Fruit fly (Drosophila melanogaster) whole organism, embryonic: ENCODE data around the gene CG31832.

Source experiments
- BtbVII ChIP-seq: fragments of 200-800 bp; sonication (Bioruptor generic); optimal IDR thresholded peaks from 3 replicates; lab custom pipeline; 2017; ENCODE audit warnings: missing biosample characterization, mild to moderate bottlenecking, missing genetic modification characterization
- CG10274 ChIP-seq: fragments of 200-800 bp; sonication (Bioruptor generic); optimal IDR thresholded peaks from 3 replicates; lab custom pipeline; 2017; ENCODE audit warnings: missing biosample characterization, mild to moderate bottlenecking, missing genetic modification characterization
- CG10366 ChIP-seq: fragments of 200-800 bp; sonication (Bioruptor generic); IDR thresholded peaks from 2 replicates; pipeline ENCODE4 v1.3.6; 2022; ENCODE audit warnings: missing biosample characterization, missing genetic modification characterization
- CG10462 ChIP-seq: fragments of 200-800 bp; sonication (Bioruptor generic); optimal IDR thresholded peaks from 2 replicates; lab custom pipeline; 2016; ENCODE audit warnings: missing biosample characterization, missing genetic modification characterization
- CG10979 ChIP-seq: fragments of 200-800 bp; sonication (Bioruptor generic); optimal IDR thresholded peaks from 2 replicates; lab custom pipeline; 2018; ENCODE audit warnings: missing biosample characterization, mild to moderate bottlenecking, missing genetic modification characterization, moderate library complexity
- CG11085 ChIP-seq: fragments of 200-800 bp; sonication (Bioruptor generic); IDR thresholded peaks from 2 replicates; pipeline ENCODE4 v1.3.6; 2022; ENCODE audit warnings: missing biosample characterization, missing genetic modification characterization
- CG11247 ChIP-seq: fragments of 200-800 bp; sonication (Bioruptor generic); IDR thresholded peaks from 2 replicates; pipeline ENCODE4 v1.3.6; 2022; ENCODE audit warnings: missing biosample characterization, missing genetic modification characterization
- CG12219 ChIP-seq: fragments of 200-800 bp; sonication (Bioruptor generic); optimal IDR thresholded peaks from 3 replicates; lab custom pipeline; 2018; ENCODE audit warnings: missing biosample characterization, mild to moderate bottlenecking, missing genetic modification characterization
- CG12299 ChIP-seq: fragments of 200-800 bp; sonication (Bioruptor generic); optimal IDR thresholded peaks from 2 replicates; lab custom pipeline; 2018; ENCODE audit warnings: missing biosample characterization, mild to moderate bottlenecking, missing genetic modification characterization
- CG12744 ChIP-seq: fragments of 200-800 bp; sonication (Bioruptor generic); optimal IDR thresholded peaks from 2 replicates; lab custom pipeline; 2016; ENCODE audit warnings: missing biosample characterization, missing genetic modification characterization
- CG13624 ChIP-seq: fragments of 200-800 bp; sonication (Bioruptor generic); optimal IDR thresholded peaks from 2 replicates; lab custom pipeline; 2016; ENCODE audit warnings: missing biosample characterization, missing genetic modification characterization
- CG15696 ChIP-seq: fragments of 200-800 bp; sonication (Bioruptor generic); optimal IDR thresholded peaks from 2 replicates; lab custom pipeline; 2019; ENCODE audit warnings: missing biosample characterization, mild to moderate bottlenecking, missing genetic modification characterization, moderate library complexity
- CG17328 ChIP-seq: fragments of 200-800 bp; sonication (Bioruptor generic); IDR thresholded peaks from 2 replicates; pipeline ENCODE4 v1.3.6; 2022; ENCODE audit warnings: missing biosample characterization, missing genetic modification characterization
- CG17359 ChIP-seq: fragments of 200-800 bp; sonication (Bioruptor generic); optimal IDR thresholded peaks from 3 replicates; lab custom pipeline; 2018; ENCODE audit warnings: missing biosample characterization, mild to moderate bottlenecking, missing genetic modification characterization, moderate library complexity
- CG2116 ChIP-seq: fragments of 200-800 bp; sonication (Bioruptor generic); optimal IDR thresholded peaks from 3 replicates; lab custom pipeline; 2018; ENCODE audit warnings: missing biosample characterization, mild to moderate bottlenecking, missing genetic modification characterization
- CG2199 ChIP-seq: fragments of 200-800 bp; sonication (Bioruptor generic); IDR thresholded peaks from 3 replicates; pipeline ENCODE4 v1.3.6; 2022; ENCODE audit warnings: missing biosample characterization, missing genetic modification characterization
- CG2889 ChIP-seq: fragments of 200-800 bp; sonication (Bioruptor generic); IDR thresholded peaks from 3 replicates; pipeline ENCODE4 v1.3.6; 2022; ENCODE audit warnings: missing biosample characterization, missing genetic modification characterization
- CG3281 ChIP-seq: fragments of 200-800 bp; sonication (Bioruptor generic); optimal IDR thresholded peaks from 3 replicates; lab custom pipeline; 2017; ENCODE audit warnings: missing biosample characterization, mild to moderate bottlenecking, missing genetic modification characterization
- CG3726 ChIP-seq: fragments of 200-800 bp; sonication (Bioruptor generic); IDR thresholded peaks from 3 replicates; pipeline ENCODE4, ENCODE4 v1.3.6; 2022; ENCODE audit warnings: missing biosample characterization, missing genetic modification characterization
- CG4617 ChIP-seq: fragments of 200-800 bp; sonication (Bioruptor generic); optimal IDR thresholded peaks from 3 replicates; lab custom pipeline; 2016; ENCODE audit warnings: missing biosample characterization, missing genetic modification characterization, borderline replicate concordance
- CG6791 ChIP-seq: fragments of 200-800 bp; sonication (Bioruptor generic); IDR thresholded peaks from 3 replicates; pipeline ENCODE4 v1.3.6; 2022; ENCODE audit warnings: missing biosample characterization, missing genetic modification characterization; ENCODE audit not compliant: partially characterized antibody
- CG8388 ChIP-seq: fragments of 200-800 bp; sonication (Bioruptor generic); optimal IDR thresholded peaks from 2 replicates; lab custom pipeline; 2019; ENCODE audit warnings: missing biosample characterization, mild to moderate bottlenecking, missing genetic modification characterization, moderate library complexity
- CG9727 ChIP-seq: fragments of 200-800 bp; sonication (Bioruptor generic); optimal IDR thresholded peaks from 3 replicates; lab custom pipeline; 2017; ENCODE audit warnings: missing biosample characterization, mild to moderate bottlenecking, missing genetic modification characterization
- ERR ChIP-seq: fragments of 200-800 bp; sonication (Bioruptor generic); optimal IDR thresholded peaks from 2 replicates; lab custom pipeline; 2016; ENCODE audit warnings: missing biosample characterization, missing genetic modification characterization
- Eip74EF ChIP-seq, 2 experiments: fragments of 200-800 bp in 1 of 2; fragments of >200 bp in 1 of 2; sonication (Bioruptor generic) in 1 of 2; optimal IDR thresholded peaks; 2 replicates each; lab custom pipeline; 2017 to 2019; ENCODE audit warnings: missing biosample characterization in 2 of 2, missing genetic modification characterization in 2 of 2, mild to moderate bottlenecking in 1 of 2, moderate library complexity in 1 of 2
- Ets97D ChIP-seq: fragments of 200-800 bp; sonication (Bioruptor generic); optimal IDR thresholded peaks from 3 replicates; lab custom pipeline; 2016; ENCODE audit warnings: missing biosample characterization, missing genetic modification characterization
- Fer2 ChIP-seq: fragments of 200-800 bp; sonication (Bioruptor generic); optimal IDR thresholded peaks from 2 replicates; lab custom pipeline; 2018; ENCODE audit warnings: missing biosample characterization, mild to moderate bottlenecking, missing genetic modification characterization, moderate library complexity
- HLH3B ChIP-seq: fragments of 200-800 bp; sonication (Bioruptor generic); IDR thresholded peaks from 2 replicates; pipeline ENCODE4 v1.3.6; 2022; ENCODE audit warnings: missing biosample characterization, missing genetic modification characterization
- HLHmδ ChIP-seq: fragments of 200-800 bp; sonication (Bioruptor generic); optimal IDR thresholded peaks from 2 replicates; lab custom pipeline; 2018; ENCODE audit warnings: missing biosample characterization, mild to moderate bottlenecking, missing genetic modification characterization, moderate library complexity
- HmgZ ChIP-seq: fragments of 200-800 bp; sonication (Bioruptor generic); optimal IDR thresholded peaks from 2 replicates; lab custom pipeline; 2018; ENCODE audit warnings: missing biosample characterization, mild to moderate bottlenecking, missing genetic modification characterization
- MBD-R2 ChIP-seq: fragments of 200-800 bp; sonication (Bioruptor generic); IDR thresholded peaks from 2 replicates; pipeline ENCODE4 v1.3.6; 2022; ENCODE audit warnings: missing biosample characterization, missing genetic modification characterization
- NC2β ChIP-seq: fragments of 200-800 bp; sonication (Bioruptor generic); optimal IDR thresholded peaks from 2 replicates; lab custom pipeline; 2016; ENCODE audit warnings: missing biosample characterization, missing genetic modification characterization
- NK7.1 ChIP-seq: fragments of 200-800 bp; sonication (Bioruptor generic); optimal IDR thresholded peaks from 3 replicates; lab custom pipeline; 2016; ENCODE audit warnings: missing biosample characterization, missing genetic modification characterization
- NfI ChIP-seq: fragments of 200-800 bp; sonication (Bioruptor generic); optimal IDR thresholded peaks from 3 replicates; lab custom pipeline; 2018; ENCODE audit warnings: missing biosample characterization, mild to moderate bottlenecking, missing genetic modification characterization, moderate library complexity
- Oli ChIP-seq: fragments of 200-800 bp; sonication (Bioruptor generic); optimal IDR thresholded peaks from 2 replicates; lab custom pipeline; 2018; ENCODE audit warnings: missing biosample characterization, mild to moderate bottlenecking, missing genetic modification characterization, moderate library complexity
- Pdp1 ChIP-seq, 2 experiments: fragments of 200-800 bp; sonication (Bioruptor generic); optimal IDR thresholded peaks; 3 replicates each; lab custom pipeline; 2016; ENCODE audit warnings: missing biosample characterization in 2 of 2, missing genetic modification characterization in 2 of 2, mild to moderate bottlenecking in 1 of 2, moderate library complexity in 1 of 2
- Spps ChIP-seq: fragments of 200-800 bp; sonication (Bioruptor generic); optimal IDR thresholded peaks from 2 replicates; lab custom pipeline; 2018; ENCODE audit warnings: missing biosample characterization, mild to moderate bottlenecking, missing genetic modification characterization
- Taf1 ChIP-seq: fragments of 200-800 bp; sonication (Bioruptor generic); IDR thresholded peaks from 2 replicates; pipeline ENCODE4 v1.3.6; 2022; ENCODE audit warnings: missing biosample characterization, missing genetic modification characterization
- ash1 ChIP-seq: fragments of 200-800 bp; sonication (Bioruptor generic); optimal IDR thresholded peaks from 2 replicates; lab custom pipeline; 2018; ENCODE audit warnings: missing biosample characterization, mild to moderate bottlenecking, missing genetic modification characterization
- bsh ChIP-seq, 2 experiments: fragments of 200-800 bp; sonication (Bioruptor generic); optimal IDR thresholded peaks; 2 replicates each; lab custom pipeline; 2017 to 2018; ENCODE audit warnings: mild to moderate bottlenecking in 2 of 2, missing biosample characterization in 2 of 2, missing genetic modification characterization in 2 of 2, moderate library complexity in 1 of 2
- chif ChIP-seq, 2 experiments: fragments of 200-800 bp; sonication (Bioruptor generic); optimal IDR thresholded peaks; 3 replicates each; lab custom pipeline; 2016; ENCODE audit warnings: missing biosample characterization in 2 of 2, missing genetic modification characterization in 2 of 2
- danr ChIP-seq: fragments of 200-800 bp; sonication (Bioruptor generic); IDR thresholded peaks from 2 replicates; pipeline ENCODE4 v1.3.6; 2022; ENCODE audit warnings: missing biosample characterization, missing genetic modification characterization
- eyg ChIP-seq: fragments of 200-800 bp; sonication (Bioruptor generic); optimal IDR thresholded peaks from 3 replicates; lab custom pipeline; 2016; ENCODE audit warnings: missing biosample characterization, missing genetic modification characterization
- gce ChIP-seq: fragments of 200-800 bp; sonication (Bioruptor generic); IDR thresholded peaks from 3 replicates; pipeline ENCODE4 v1.3.6; 2022; ENCODE audit warnings: missing biosample characterization, missing genetic modification characterization
- lola ChIP-seq, 3 experiments: fragments of >200 bp in 2 of 3; fragments of 200-800 bp in 1 of 3; sonication (Bioruptor generic) in 1 of 3; optimal IDR thresholded peaks; 2 replicates each; lab custom pipeline; 2017 to 2019; ENCODE audit warnings: missing biosample characterization in 3 of 3, missing genetic modification characterization in 3 of 3, mild to moderate bottlenecking in 1 of 3, moderate library complexity in 1 of 3
- luna ChIP-seq: fragments of 200-800 bp; sonication (Bioruptor generic); optimal IDR thresholded peaks from 2 replicates; lab custom pipeline; 2016; ENCODE audit warnings: missing biosample characterization, missing genetic modification characterization
- nerfin-1 ChIP-seq: fragments of 200-800 bp; sonication (Bioruptor generic); optimal IDR thresholded peaks from 3 replicates; lab custom pipeline; 2019; ENCODE audit warnings: missing biosample characterization, mild to moderate bottlenecking, missing genetic modification characterization, moderate library complexity
- sr ChIP-seq: fragments of 200-800 bp; sonication (Bioruptor generic); IDR thresholded peaks from 3 replicates; pipeline ENCODE4 v1.3.6; 2022; ENCODE audit warnings: missing biosample characterization, missing genetic modification characterization
- sug ChIP-seq: fragments of 200-800 bp; optimal IDR thresholded peaks from 2 replicates; lab custom pipeline; 2019; ENCODE audit warnings: missing biosample characterization, mild to moderate bottlenecking, missing genetic modification characterization, moderate library complexity
- trh ChIP-seq: fragments of 200-800 bp; sonication (Bioruptor generic); optimal IDR thresholded peaks from 2 replicates; lab custom pipeline; 2016; ENCODE audit warnings: missing biosample characterization, missing genetic modification characterization

Gene CG31832

DNA sequence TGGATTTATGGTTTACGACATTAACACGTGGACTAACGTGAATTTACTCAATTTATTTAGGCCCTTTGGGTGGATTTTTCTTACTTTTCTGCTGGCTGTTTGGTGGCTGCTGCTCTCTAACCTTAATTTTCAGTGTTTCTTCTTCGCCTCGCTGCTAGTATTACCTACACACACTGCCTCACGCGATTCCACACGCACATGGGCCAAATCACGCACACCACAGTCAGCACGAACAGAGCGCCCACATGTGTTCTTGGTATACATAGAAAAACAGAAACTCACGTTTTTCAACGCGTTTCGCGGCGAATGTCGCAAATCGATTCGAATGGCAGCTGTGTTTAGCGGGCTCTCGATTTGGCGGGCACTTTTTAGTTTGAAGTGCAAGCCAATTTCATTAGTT is 36.3 kb upstream of the CG31832 start (continued):
- TF ChIP-seq CG12219 (GFP tag; lab: Kevin White, UChicago), result no peak
- no peak for TF ChIP-seq gce (GFP tag; lab: Robert Waterston, UW)
- TF ChIP-seq eyg (GFP tag; lab: Kevin White, UChicago), result no peak
- TF ChIP-seq CG4617 (GFP tag; lab: Kevin White, UChicago), result peak; percentile 33
- TF ChIP-seq CG9727, result no peak
- peak; percentile 0 for TF ChIP-seq CG10979 (tag; lab: Kevin White, UChicago)
- TF ChIP-seq sug (tag; lab: Kevin White, UChicago), result peak; percentile 90
- TF ChIP-seq trh (GFP tag; lab: Kevin White, UChicago), result no peak
- TF ChIP-seq Oli (tag; lab: Kevin White, UChicago), result no peak
- no peak for TF ChIP-seq luna (GFP tag; lab: Kevin White, UChicago)
- peak; percentile 58 for TF ChIP-seq CG17359
- peak; percentile 20 for TF ChIP-seq CG15696 (tag; lab: Kevin White, UChicago)
- peak; percentile 68 for TF ChIP-seq MBD-R2 (GFP tag; lab: Robert Waterston, UW)
- TF ChIP-seq Eip74EF (GFP tag; optimal IDR thresholded peaks at IDR 0.05; lab: Kevin White, UChicago), result peak in 1 of 2 experiments; percentile 1
- peak; percentile 82; the same call in 2 of the 3 replicates for TF ChIP-seq CG2199
- TF ChIP-seq CG2889 (GFP tag; lab: Robert Waterston, UW), result no peak
- TF ChIP-seq NfI (GFP tag; lab: Kevin White, UChicago), result peak; percentile 47
- TF ChIP-seq ERR (GFP tag; lab: Kevin White, UChicago), result peak; percentile 58
- no peak for TF ChIP-seq CG12744 (GFP tag; lab: Kevin White, UChicago)
- peak; percentile 96 for TF ChIP-seq CG8388 (GFP tag; lab: Kevin White, UChicago)
- TF ChIP-seq Spps (tag; lab: Kevin White, UChicago), result no peak
- no peak for TF ChIP-seq Fer2 (tag; lab: Kevin White, UChicago)
- TF ChIP-seq CG10462, result no peak
- TF ChIP-seq danr (GFP tag; lab: Robert Waterston, UW), result no peak
- no peak for TF ChIP-seq NK7.1 (GFP tag; lab: Kevin White, UChicago)
- peak; percentile 7 for TF ChIP-seq BtbVII (GFP tag; lab: Kevin White, UChicago)
- TF ChIP-seq CG10366 (GFP tag; lab: Robert Waterston, UW), result no peak
- peak; percentile 28 for TF ChIP-seq nerfin-1 (tag; lab: Kevin White, UChicago)
- no peak for TF ChIP-seq CG11247 (GFP tag; lab: Robert Waterston, UW)
- no peak for TF ChIP-seq lola (GFP tag; optimal IDR thresholded peaks at IDR 0.05; lab: Kevin White, UChicago)
- TF ChIP-seq CG3726 (GFP tag; lab: Robert Waterston, UW), result no peak
- TF ChIP-seq sr (GFP tag; lab: Robert Waterston, UW), result peak; percentile 89; the same call in 2 of the 3 replicates
- peak; percentile 74 for TF ChIP-seq CG2116 (GFP tag; lab: Kevin White, UChicago)
- no peak for TF ChIP-seq Taf1 (GFP tag; lab: Robert Waterston, UW)
- TF ChIP-seq CG3281 (GFP tag; lab: Kevin White, UChicago), result peak; percentile 20
- TF ChIP-seq Pdp1 (GFP tag; optimal IDR thresholded peaks at IDR 0.05; lab: Kevin White, UChicago), result peak in 1 of 2 experiments; percentile 14
- peak; percentile 44 for TF ChIP-seq CG13624 (GFP tag; lab: Kevin White, UChicago)
- peak; percentile 94 for TF ChIP-seq Ets97D (GFP tag; lab: Kevin White, UChicago)
- peak; percentile 64 for TF ChIP-seq HLHmδ (GFP tag; lab: Kevin White, UChicago)
- peak in 1 of 2 experiments; percentile 6 for TF ChIP-seq chif (GFP tag; optimal IDR thresholded peaks at IDR 0.05; lab: Kevin White, UChicago)
- TF ChIP-seq ash1 (GFP tag; lab: Kevin White, UChicago), result peak; percentile 63
- TF ChIP-seq CG11085 (GFP tag; lab: Robert Waterston, UW), result peak; percentile 31; the same call in 1 of the 2 replicates
- TF ChIP-seq CG6791, result peak; percentile 81
- no peak for TF ChIP-seq CG17328 (GFP tag; lab: Robert Waterston, UW)
- no peak for TF ChIP-seq CG12299 (tag; lab: Kevin White, UChicago)
- TF ChIP-seq bsh (GFP tag; optimal IDR thresholded peaks at IDR 0.05; lab: Kevin White, UChicago), result no peak
- no peak for TF ChIP-seq CG10274 (GFP tag; lab: Kevin White, UChicago)
- TF ChIP-seq NC2β (GFP tag; lab: Kevin White, UChicago), result peak; percentile 19
- peak; percentile 97 for TF ChIP-seq HmgZ (tag; lab: Kevin White, UChicago)
- no peak for TF ChIP-seq HLH3B
